Worm (Caenorhabditis elegans): ENCODE results near the gene nsy-7.

ce11 chrIV:8070299-8070698 is 16.2 kb downstream of the nsy-7 start:
- TF ChIP-seq him-1 (tag; optimal IDR thresholded peaks at IDR 0.05): no peak
- TF ChIP-seq dao-5 (tag; optimal IDR thresholded peaks at IDR 0.05): no peak
